Fruit fly (Drosophila melanogaster): ENCODE results near the gene CG42818.

- TF ChIP-seq insv (optimal IDR thresholded peaks at IDR 0.05) (no peak), h (optimal IDR thresholded peaks at IDR 0.05) (no peak), psq (optimal IDR thresholded peaks at IDR 0.05) (no peak)
These were observed 45.4 kb downstream of the CG42818 start for dm6 chr2L:16287006-16287601.
